Fruit fly (Drosophila melanogaster): Measurements from ENCODE around the gene LeuRS.
A peak's percentile ranks its signal among the peaks of the same experiment; 100 is the strongest.

LeuRS gene

DNA sequence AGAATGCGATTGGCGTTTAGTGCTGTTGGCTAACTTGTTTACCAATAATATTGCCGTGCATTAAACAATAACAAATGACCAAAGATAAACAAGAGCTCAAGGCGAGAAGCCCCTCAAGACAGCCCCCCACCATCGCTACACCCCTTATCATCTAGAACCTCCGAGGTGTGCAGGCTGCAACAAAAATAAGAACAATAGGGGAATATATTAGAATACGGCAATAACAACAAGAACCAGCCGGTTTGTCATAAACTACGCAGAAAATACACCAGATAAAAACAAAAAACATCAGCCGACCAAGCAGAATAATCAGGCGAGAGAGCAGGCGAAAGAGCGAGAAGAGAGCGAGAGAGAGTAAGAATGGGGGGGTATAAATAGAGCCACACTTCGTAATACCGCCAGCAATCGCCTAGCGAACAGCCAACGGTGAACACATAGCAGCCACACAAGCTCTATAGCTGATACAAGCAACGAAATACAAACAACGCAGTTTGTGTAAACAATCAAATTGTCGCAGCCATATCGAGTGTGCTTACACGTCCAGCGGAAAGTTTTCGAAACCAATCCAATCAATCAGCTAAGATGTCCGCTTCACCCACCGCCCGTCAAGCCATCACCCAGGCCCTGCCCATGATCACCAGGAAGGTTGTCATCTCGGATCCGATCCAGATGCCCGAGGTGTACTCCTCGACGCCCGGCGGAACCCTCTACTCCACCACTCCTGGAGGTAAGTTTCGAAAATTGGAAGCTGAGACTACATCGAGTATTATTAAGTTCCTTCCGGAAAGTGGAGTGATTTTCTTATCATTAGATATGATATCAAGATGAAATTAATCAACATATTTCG lies 36.2 kb downstream of the LeuRS start, which contains the start of gene Thor (continued):
- TF ChIP-seq CG11723 (GFP tag; optimal IDR thresholded peaks at IDR 0.05) (peak; percentile 50), Dip3 (GFP tag; optimal IDR thresholded peaks at IDR 0.05) (peak; percentile 5), bbx (GFP tag; IDR thresholded peaks at IDR 0.05; ENCODE audit: partially characterized antibody) (peak; percentile 78), CG11247 (GFP tag; IDR thresholded peaks at IDR 0.05) (peak; percentile 79), unpg (GFP tag; optimal IDR thresholded peaks at IDR 0.05) (peak; percentile 55), GATAe (GFP tag; conservative IDR thresholded peaks at IDR 0.05) (no peak), vfl (GFP tag; optimal IDR thresholded peaks at IDR 0.05) (peak; percentile 59), CG15269 (tag; optimal IDR thresholded peaks at IDR 0.05) (peak; percentile 59), zf30C (GFP tag; optimal IDR thresholded peaks at IDR 0.05) (peak; percentile 29), her (GFP tag; optimal IDR thresholded peaks at IDR 0.05) (peak; percentile 87), CG10267 (tag; optimal IDR thresholded peaks at IDR 0.05) (peak; percentile 28), Poxn (GFP tag; IDR thresholded peaks at IDR 0.05) (peak; percentile 31; the same call in 1 of the 2 replicates), Hmr (GFP tag; optimal IDR thresholded peaks at IDR 0.05) (peak; percentile 87), H15 (GFP tag; IDR thresholded peaks at IDR 0.05) (peak; percentile 30; the same call in 1 of the 3 replicates), CG7839 (tag; optimal IDR thresholded peaks at IDR 0.05) (peak; percentile 61), az2 (GFP tag; optimal IDR thresholded peaks at IDR 0.05) (peak; percentile 19), CG12391 (tag; optimal IDR thresholded peaks at IDR 0.05) (peak; percentile 33), CG6689 (GFP tag; IDR thresholded peaks at IDR 0.05) (no peak), salm (tag; optimal IDR thresholded peaks at IDR 0.05) (peak; percentile 20), CTCF (GFP tag; optimal IDR thresholded peaks at IDR 0.05) (peak; percentile 29), Aef1 (GFP tag; IDR thresholded peaks at IDR 0.05) (no peak), ATbp (GFP tag; optimal IDR thresholded peaks at IDR 0.05) (peak; percentile 74), ara (GFP tag; IDR thresholded peaks at IDR 0.05) (peak; percentile 86), Doc3 (GFP tag; IDR thresholded peaks at IDR 0.05; ENCODE audit: partially characterized antibody) (no peak), so (GFP tag; IDR thresholded peaks at IDR 0.05) (peak; percentile 78; the same call in 2 of the 3 replicates), CG12104 (GFP tag; optimal IDR thresholded peaks at IDR 0.05) (peak; percentile 7), sr (GFP tag; IDR thresholded peaks at IDR 0.05) (peak; percentile 84), Atf-2 (GFP tag; optimal IDR thresholded peaks at IDR 0.05) (peak; percentile 50), ttk (GFP tag; IDR thresholded peaks at IDR 0.05) (peak; percentile 42), CkIIα-i1 (GFP tag; IDR thresholded peaks at IDR 0.05) (peak; percentile 2; the same call in 1 of the 2 replicates), BEAF-32 (GFP tag; optimal IDR thresholded peaks at IDR 0.05) (no peak), CG16815 (GFP tag; optimal IDR thresholded peaks at IDR 0.05) (no peak), Hsf (GFP tag; optimal IDR thresholded peaks at IDR 0.05) (peak; percentile 36), crc (GFP tag; optimal IDR thresholded peaks at IDR 0.05) (peak; percentile 58), slou (GFP tag; optimal IDR thresholded peaks at IDR 0.05) (peak; percentile 14), pho (GFP tag; optimal IDR thresholded peaks at IDR 0.05) (peak; percentile 80), CG11456 (GFP tag; IDR thresholded peaks at IDR 0.05) (peak; percentile 86), CG1233 (GFP tag; optimal IDR thresholded peaks at IDR 0.05) (peak; percentile 70), Camta (GFP tag; optimal IDR thresholded peaks at IDR 0.05) (peak; percentile 66), Ada2b (GFP tag; IDR thresholded peaks at IDR 0.05) (peak; percentile 44), B-H1 (GFP tag; IDR thresholded peaks at IDR 0.05) (peak; percentile 38; the same call in 1 of the 3 replicates), D19A (tag; optimal IDR thresholded peaks at IDR 0.05) (peak; percentile 45), gt (GFP tag; IDR thresholded peaks at IDR 0.05) (no peak; the same call in 1 of the 2 replicates), CG30020 (tag; optimal IDR thresholded peaks at IDR 0.05) (no peak), inv (GFP tag; IDR thresholded peaks at IDR 0.05; ENCODE audit: partially characterized antibody) (no peak), Jarid2 (GFP tag; optimal IDR thresholded peaks at IDR 0.05) (peak; percentile 97), CG11560 (tag; IDR thresholded peaks at IDR 0.05) (no peak), Meics (GFP tag; optimal IDR thresholded peaks at IDR 0.05) (peak; percentile 70), CG7963 (GFP tag; IDR thresholded peaks at IDR 0.05; ENCODE audit: partially characterized antibody) (no peak)
